Worm (Caenorhabditis elegans) whole organism, young adult: ENCODE results near the gene sprr-2.

Source experiments
- B0019.2 ChIP-seq: fragments of 200-800 bp; sonication (Bioruptor generic); conservative IDR thresholded peaks from 2 replicates; pipeline ENCODE4 v1.3.6; 2022; ENCODE audit warnings: missing genetic modification reagents, missing genetic modification characterization, missing compliant biosample characterization
- B0336.3 ChIP-seq: fragments of 200-800 bp; sonication (Bioruptor generic); IDR thresholded peaks from 2 replicates; pipeline ENCODE4 v1.3.6; 2022; ENCODE audit warnings: missing genetic modification characterization, missing compliant biosample characterization
- F10E7.11 ChIP-seq: sonication (generic microtip); optimal IDR thresholded peaks from 2 replicates; lab custom pipeline; 2017; ENCODE audit warnings: mild to moderate bottlenecking, missing genetic modification characterization, moderate library complexity, missing compliant biosample characterization
- F23B12.7 ChIP-seq: sonication (generic microtip); optimal IDR thresholded peaks from 2 replicates; lab custom pipeline; 2017; ENCODE audit warnings: missing genetic modification characterization, mild to moderate bottlenecking, missing compliant biosample characterization, antibody characterized with exemption, moderate library complexity; ENCODE audit not compliant: insufficient read depth
- F33H1.4 ChIP-seq: fragments of 200-800 bp; sonication (Bioruptor generic); IDR thresholded peaks from 2 replicates; pipeline ENCODE4 v1.3.6; 2022; ENCODE audit warnings: missing genetic modification reagents, missing genetic modification characterization, missing compliant biosample characterization
- F37B4.10 ChIP-seq: fragments of 200-800 bp; sonication (Bioruptor generic); IDR thresholded peaks from 2 replicates; pipeline ENCODE4 v1.3.6; 2022; ENCODE audit warnings: missing genetic modification characterization, missing compliant biosample characterization
- F39B2.1 ChIP-seq: fragments of 200-800 bp; sonication (Bioruptor generic); IDR thresholded peaks from 2 replicates; pipeline ENCODE4 v1.3.6; 2022; ENCODE audit warnings: missing genetic modification reagents, missing genetic modification characterization, missing compliant biosample characterization
- F52B5.7 ChIP-seq: sonication (generic microtip); optimal IDR thresholded peaks from 2 replicates; lab custom pipeline; 2016; ENCODE audit warnings: mild to moderate bottlenecking, missing genetic modification characterization, missing compliant biosample characterization
- Y53F4B.3 ChIP-seq: fragments of 200-800 bp; sonication (Bioruptor generic); IDR thresholded peaks from 2 replicates; pipeline ENCODE4 v1.3.6; 2022; ENCODE audit warnings: missing genetic modification reagents, missing genetic modification characterization, missing compliant biosample characterization
- Y53G8AR.9 ChIP-seq: fragments of 200-800 bp; sonication (Bioruptor generic); conservative IDR thresholded peaks from 2 replicates; pipeline ENCODE4 v1.3.6; 2022; ENCODE audit warnings: missing genetic modification reagents, missing genetic modification characterization, missing compliant biosample characterization
- Y56A3A.18 ChIP-seq: fragments of 200-800 bp; sonication (Bioruptor generic); IDR thresholded peaks from 2 replicates; pipeline ENCODE4 v1.3.6; 2022; ENCODE audit warnings: missing genetic modification reagents, missing genetic modification characterization, missing compliant biosample characterization
- Y79H2A.3 ChIP-seq: fragments of 200-800 bp; sonication (Bioruptor generic); conservative IDR thresholded peaks from 2 replicates; pipeline ENCODE4 v1.3.6; 2022; ENCODE audit warnings: missing genetic modification reagents, missing genetic modification characterization, missing compliant biosample characterization
- ZK185.1 ChIP-seq: sonication (generic microtip); optimal IDR thresholded peaks from 2 replicates; lab custom pipeline; 2016; ENCODE audit warnings: mild to moderate bottlenecking, missing genetic modification characterization, missing compliant biosample characterization; ENCODE audit not compliant: poor library complexity, severe bottlenecking
- ama-1 ChIP-seq, 3 experiments: fragments of 150-350 bp in 1 of 3; sonication (generic microtip) in 2 of 3; optimal IDR thresholded peaks; 2 replicates each; lab custom pipeline; 2014 to 2018; ENCODE audit warnings: missing biosample characterization in 2 of 3, missing genetic modification characterization in 2 of 3, missing genetic modification reagents in 2 of 3
- aptf-2 ChIP-seq: fragments of 200-800 bp; sonication (Bioruptor generic); conservative IDR thresholded peaks from 2 replicates; pipeline ENCODE4 v1.3.6; 2022; ENCODE audit warnings: missing genetic modification reagents, missing genetic modification characterization, missing compliant biosample characterization
- bed-1 ChIP-seq: fragments of 200-800 bp; sonication (Bioruptor generic); IDR thresholded peaks from 2 replicates; pipeline ENCODE4 v1.3.6; 2022; ENCODE audit warnings: missing genetic modification reagents, missing genetic modification characterization, missing compliant biosample characterization
- ceh-58 ChIP-seq: fragments of 200-800 bp; sonication (Bioruptor generic); IDR thresholded peaks from 2 replicates; pipeline ENCODE4 v1.3.6; 2022; ENCODE audit warnings: missing genetic modification characterization, missing compliant biosample characterization
- chd-7 ChIP-seq: sonication (generic microtip); optimal IDR thresholded peaks from 2 replicates; lab custom pipeline; 2016; ENCODE audit warnings: mild to moderate bottlenecking, missing genetic modification characterization, moderate library complexity, missing compliant biosample characterization
- die-1 ChIP-seq: sonication (generic microtip); optimal IDR thresholded peaks from 2 replicates; lab custom pipeline; 2016; ENCODE audit warnings: missing genotype, mild to moderate bottlenecking, missing genetic modification characterization, missing compliant biosample characterization
- dox-1 ChIP-seq: fragments of 200-800 bp; sonication (Bioruptor generic); IDR thresholded peaks from 2 replicates; pipeline ENCODE4 v1.3.6; 2022; ENCODE audit warnings: missing genetic modification reagents, missing genetic modification characterization, missing compliant biosample characterization
- ekl-4 ChIP-seq: fragments of 200-800 bp; sonication (Bioruptor generic); IDR thresholded peaks from 2 replicates; pipeline ENCODE4 v1.3.6; 2022; ENCODE audit warnings: missing genetic modification reagents, missing genetic modification characterization, missing compliant biosample characterization
- gei-17 ChIP-seq: fragments of 200-800 bp; sonication (Bioruptor generic); optimal IDR thresholded peaks from 2 replicates; lab custom pipeline; 2018; ENCODE audit warnings: mild to moderate bottlenecking, missing genetic modification characterization, missing compliant biosample characterization
- him-1 ChIP-seq: sonication (generic microtip); optimal IDR thresholded peaks from 2 replicates; lab custom pipeline; 2016; ENCODE audit warnings: missing genotype, missing genetic modification reagents, missing genetic modification characterization, missing compliant biosample characterization
- hmg-20 ChIP-seq: fragments of 200-800 bp; sonication (Bioruptor generic); IDR thresholded peaks from 2 replicates; pipeline ENCODE4 v1.3.6; 2022; ENCODE audit warnings: missing genetic modification reagents, missing genetic modification characterization, missing compliant biosample characterization
- lin-26 ChIP-seq: fragments of 200-800 bp; sonication (Bioruptor generic); IDR thresholded peaks from 2 replicates; pipeline ENCODE4 v1.3.6; 2022; ENCODE audit warnings: missing genetic modification reagents, missing genetic modification characterization, missing compliant biosample characterization
- lin-35 ChIP-seq, 3 experiments: fragments of 150-350 bp in 2 of 3; sonication (generic microtip) in 1 of 3; optimal IDR thresholded peaks; 2 replicates each; lab custom pipeline; 2014 to 2018; ENCODE audit warnings: missing biosample characterization in 3 of 3, missing genetic modification characterization in 3 of 3, missing genetic modification reagents in 3 of 3
- lin-54 ChIP-seq: fragments of 200-800 bp; sonication (Bioruptor generic); optimal IDR thresholded peaks from 2 replicates; lab custom pipeline; 2018; ENCODE audit warnings: mild to moderate bottlenecking, missing genetic modification characterization, missing compliant biosample characterization
- madf-6 ChIP-seq: fragments of 200-800 bp; sonication (Bioruptor generic); IDR thresholded peaks from 2 replicates; pipeline ENCODE4 v1.3.6; 2022; ENCODE audit warnings: missing genetic modification reagents, missing genetic modification characterization, missing compliant biosample characterization
- madf-8 ChIP-seq: fragments of 200-800 bp; sonication (Bioruptor generic); conservative IDR thresholded peaks from 2 replicates; pipeline ENCODE4 v1.3.6; 2022; ENCODE audit warnings: missing genetic modification reagents, missing genetic modification characterization, missing compliant biosample characterization
- mcd-1 ChIP-seq: fragments of 200-800 bp; sonication (Bioruptor generic); IDR thresholded peaks from 2 replicates; pipeline ENCODE4 v1.3.6; 2022; ENCODE audit warnings: missing genetic modification reagents, missing genetic modification characterization, missing compliant biosample characterization
- mel-28 ChIP-seq: sonication (generic microtip); optimal IDR thresholded peaks from 2 replicates; lab custom pipeline; 2016; ENCODE audit warnings: borderline replicate concordance, mild to moderate bottlenecking, missing genetic modification characterization, missing compliant biosample characterization
- nfya-2 ChIP-seq: fragments of 200-800 bp; sonication (Bioruptor generic); IDR thresholded peaks from 2 replicates; pipeline ENCODE4 v1.3.6; 2022; ENCODE audit warnings: missing genetic modification reagents, missing genetic modification characterization, missing compliant biosample characterization
- nhr-120 ChIP-seq: fragments of 200-800 bp; sonication (Bioruptor generic); IDR thresholded peaks from 2 replicates; pipeline ENCODE4 v1.3.6; 2022; ENCODE audit warnings: missing genetic modification characterization, missing compliant biosample characterization
- nhr-179 ChIP-seq: sonication (generic microtip); optimal IDR thresholded peaks from 2 replicates; lab custom pipeline; 2016; ENCODE audit warnings: mild to moderate bottlenecking, missing genetic modification characterization, missing compliant biosample characterization
- nhr-80 ChIP-seq: sonication (generic microtip); optimal IDR thresholded peaks from 2 replicates; lab custom pipeline; 2016; ENCODE audit warnings: missing genetic modification characterization, missing compliant biosample characterization
- pha-4 ChIP-seq: fragments of 150-350 bp; sonication (generic microtip); optimal IDR thresholded peaks from 2 replicates; lab custom pipeline; 2014; ENCODE audit warnings: missing biosample characterization, missing genetic modification reagents, missing genetic modification characterization
- rcor-1 ChIP-seq: fragments of 200-800 bp; sonication (Bioruptor generic); IDR thresholded peaks from 2 replicates; pipeline ENCODE4 v1.3.6; 2022; ENCODE audit warnings: missing genetic modification reagents, missing genetic modification characterization, missing compliant biosample characterization
- repo-1 ChIP-seq: sonication (generic microtip); optimal IDR thresholded peaks from 2 replicates; lab custom pipeline; 2017; ENCODE audit warnings: mild to moderate bottlenecking, missing genetic modification characterization, missing compliant biosample characterization
- rpc-1 ChIP-seq, 2 experiments: fragments of 150-350 bp in 1 of 2; sonication (generic microtip) in 1 of 2; optimal IDR thresholded peaks; 2 replicates each; lab custom pipeline; 2014 to 2018; ENCODE audit warnings: missing biosample characterization in 1 of 2, missing genetic modification characterization in 1 of 2, missing genetic modification reagents in 1 of 2, missing genotype in 1 of 2
- sdz-38 ChIP-seq: sonication (generic microtip); optimal IDR thresholded peaks from 2 replicates; lab custom pipeline; 2016; ENCODE audit warnings: missing genotype, missing genetic modification characterization, missing compliant biosample characterization
- snpc-4 ChIP-seq, 5 experiments: fragments of 150-350 bp in 1 of 5; sonication (generic microtip) in 4 of 5; optimal IDR thresholded peaks; 2 replicates each; lab custom pipeline; 2014 to 2018; ENCODE audit warnings: missing genetic modification characterization in 5 of 5, missing biosample characterization in 3 of 5, antibody characterized with exemption in 2 of 5, mild to moderate bottlenecking in 2 of 5, missing compliant biosample characterization in 2 of 5, missing genotype in 2 of 5, moderate library complexity in 2 of 5, missing genetic modification reagents in 1 of 5
- tlf-1 ChIP-seq: fragments of 200-800 bp; sonication (Bioruptor generic); optimal IDR thresholded peaks from 2 replicates; lab custom pipeline; 2018; ENCODE audit warnings: mild to moderate bottlenecking, missing genetic modification characterization, missing compliant biosample characterization
- xnd-1 ChIP-seq: sonication (generic microtip); optimal IDR thresholded peaks from 2 replicates; lab custom pipeline; 2016; ENCODE audit warnings: missing genotype, missing genetic modification reagents, missing genetic modification characterization, missing compliant biosample characterization
- zim-3 ChIP-seq: sonication (generic microtip); optimal IDR thresholded peaks from 2 replicates; lab custom pipeline; 2017; ENCODE audit warnings: mild to moderate bottlenecking, missing genetic modification characterization, moderate library complexity, missing compliant biosample characterization
- ztf-22 ChIP-seq: fragments of 200-800 bp; sonication (Bioruptor generic); optimal IDR thresholded peaks from 2 replicates; lab custom pipeline; 2018; ENCODE audit warnings: mild to moderate bottlenecking, missing genetic modification characterization, moderate library complexity, missing compliant biosample characterization
- ztf-28 ChIP-seq: fragments of 200-800 bp; sonication (Bioruptor generic); IDR thresholded peaks from 2 replicates; pipeline ENCODE4 v1.3.6; 2022; ENCODE audit warnings: missing genetic modification reagents, missing genetic modification characterization, missing compliant biosample characterization

sprr-2 gene

DNA sequence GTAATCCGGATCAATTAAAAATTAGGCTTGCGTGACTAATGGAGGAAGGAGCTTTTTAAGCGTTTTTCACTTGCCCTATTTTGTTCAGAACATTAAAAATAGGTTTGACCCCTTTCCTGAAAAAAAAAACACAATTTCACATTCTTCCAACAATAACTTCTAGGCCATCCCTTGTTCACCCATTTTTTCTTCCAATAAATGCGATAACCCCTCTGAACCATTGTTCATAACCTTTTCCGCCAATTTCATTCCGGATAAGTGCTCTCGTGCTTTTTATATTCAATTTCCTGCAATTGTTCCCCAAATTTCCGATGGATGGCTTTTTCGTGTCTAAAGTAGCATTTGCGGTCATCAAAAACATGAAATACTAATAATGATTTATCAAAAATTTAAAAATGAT is 22.2 kb downstream of the sprr-2 start (continued):
- TF ChIP-seq lin-35 (GFP tag; optimal IDR thresholded peaks at IDR 0.05; lab: Kevin White, UChicago) (no peak), F33H1.4 (GFP tag; lab: Robert Waterston, UW) (no peak), lin-26 (GFP tag; lab: Robert Waterston, UW) (no peak), ZK185.1 (tag; lab: Kevin White, UChicago) (no peak), mcd-1 (GFP tag; lab: Robert Waterston, UW) (no peak), F52B5.7 (tag; lab: Kevin White, UChicago) (no peak), ekl-4 (GFP tag; lab: Robert Waterston, UW) (no peak), Y53G8AR.9 (GFP tag; lab: Robert Waterston, UW) (0 out of 2 replicates have a peak, but pooled peaks have one; percentile 13), F10E7.11 (tag; lab: Kevin White, UChicago) (no peak), nhr-120 (GFP tag; lab: Robert Waterston, UW) (no peak), B0336.3 (GFP tag; lab: Robert Waterston, UW) (peak; percentile 46; the same call in 1 of the 2 replicates), hmg-20 (GFP tag; lab: Robert Waterston, UW) (no peak), mel-28 (no peak), nhr-80 (tag; lab: Kevin White, UChicago) (no peak), rpc-1 (optimal IDR thresholded peaks at IDR 0.05; lab: Kevin White, UChicago) (no peak), rpc-1 (tag; optimal IDR thresholded peaks at IDR 0.05; lab: Kevin White, UChicago) (no peak), madf-6 (peak; percentile 33), nhr-179 (tag; lab: Kevin White, UChicago) (no peak), B0019.2 (GFP tag; lab: Robert Waterston, UW) (no peak), zim-3 (tag; lab: Kevin White, UChicago) (peak; percentile 23), aptf-2 (GFP tag; lab: Robert Waterston, UW) (no peak)

DNA sequence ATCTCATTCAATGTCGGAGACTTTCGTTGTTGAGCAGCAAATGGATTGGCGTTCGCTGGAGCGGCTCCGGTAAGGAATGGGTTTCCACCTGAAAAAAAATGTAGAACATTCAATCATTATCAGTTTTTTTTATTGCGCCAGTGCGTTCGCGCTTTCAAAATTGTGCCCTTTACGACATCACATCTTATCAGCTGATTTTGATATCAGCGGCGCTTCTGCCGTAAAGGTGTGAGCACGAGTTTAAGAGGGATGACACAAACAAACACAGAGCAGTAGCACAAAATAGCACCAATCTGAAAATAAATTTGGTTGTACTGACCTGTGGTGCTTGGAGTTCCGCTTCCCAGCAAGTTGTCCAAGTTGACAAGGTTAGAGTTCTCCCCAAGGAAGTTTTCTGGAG is 23.5 kb downstream of the sprr-2 start:
- TF ChIP-seq repo-1 (tag; lab: Kevin White, UChicago) (no peak), aptf-2 (GFP tag; lab: Robert Waterston, UW) (no peak), F39B2.1 (GFP tag; lab: Robert Waterston, UW) (no peak), ztf-28 (GFP tag; lab: Robert Waterston, UW) (no peak), snpc-4 (GFP tag; optimal IDR thresholded peaks at IDR 0.05; lab: Kevin White, UChicago) (no peak), snpc-4 (tag; optimal IDR thresholded peaks at IDR 0.05; lab: Kevin White, UChicago) (no peak), rcor-1 (GFP tag; lab: Robert Waterston, UW) (no peak), madf-8 (GFP tag; lab: Robert Waterston, UW) (no peak), chd-7 (tag; lab: Kevin White, UChicago) (no peak), F23B12.7 (tag; lab: Kevin White, UChicago) (no peak), Y79H2A.3 (GFP tag; lab: Robert Waterston, UW) (no peak), xnd-1 (no peak), dox-1 (GFP tag; lab: Robert Waterston, UW) (peak; percentile 36; the same call in 1 of the 2 replicates), Y53G8AR.9 (GFP tag; lab: Robert Waterston, UW) (no peak), sdz-38 (no peak), pha-4 (no peak), Y53F4B.3 (no peak), ztf-22 (GFP tag; lab: Kevin White, UChicago) (no peak), bed-1 (GFP tag; lab: Robert Waterston, UW) (no peak), tlf-1 (peak; percentile 26), ceh-58 (GFP tag; lab: Robert Waterston, UW) (no peak), rpc-1 (optimal IDR thresholded peaks at IDR 0.05; lab: Kevin White, UChicago) (no peak), rpc-1 (tag; optimal IDR thresholded peaks at IDR 0.05; lab: Kevin White, UChicago) (no peak), F37B4.10 (no peak), lin-54 (GFP tag; lab: Kevin White, UChicago) (peak; percentile 19), him-1 (tag; lab: Kevin White, UChicago) (no peak), ama-1 (optimal IDR thresholded peaks at IDR 0.05; lab: Kevin White, UChicago) (no peak), ama-1 (GFP tag; optimal IDR thresholded peaks at IDR 0.05; lab: Kevin White, UChicago) (no peak), F52B5.7 (tag; lab: Kevin White, UChicago) (no peak), gei-17 (GFP tag; lab: Kevin White, UChicago) (no peak), lin-35 (GFP tag; optimal IDR thresholded peaks at IDR 0.05; lab: Kevin White, UChicago) (no peak), Y56A3A.18 (GFP tag; lab: Robert Waterston, UW) (no peak), nfya-2 (no peak), die-1 (tag; lab: Kevin White, UChicago) (no peak), ZK185.1 (tag; lab: Kevin White, UChicago) (no peak)
